Worm (Caenorhabditis elegans): ENCODE measurements around the gene ZK287.9.

DNA sequence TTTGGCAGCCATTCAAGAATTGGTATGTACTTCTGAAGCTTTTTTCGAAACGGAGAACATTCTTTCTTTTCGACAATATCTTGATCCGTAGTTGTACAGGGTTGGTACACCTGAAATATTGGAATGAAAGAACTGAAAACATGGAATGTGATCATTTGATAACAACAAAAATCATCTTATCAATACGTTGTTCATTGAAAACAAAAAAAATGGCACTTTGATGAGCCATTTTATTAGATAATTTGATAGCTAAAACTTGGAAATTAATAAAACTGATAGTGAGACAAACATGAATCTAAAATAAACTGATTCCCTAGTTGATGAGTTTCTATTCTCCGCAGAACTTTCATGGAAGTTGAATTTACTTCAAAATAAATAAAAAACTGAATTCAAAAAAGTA, 6.7 kb upstream of the ZK287.9 start:
- TF ChIP-seq W03F9.2 (tag; optimal IDR thresholded peaks at IDR 0.05) (no peak), him-1 (tag; optimal IDR thresholded peaks at IDR 0.05) (no peak)
